Worm (Caenorhabditis elegans): ENCODE results near the gene gex-2.

DNA sequence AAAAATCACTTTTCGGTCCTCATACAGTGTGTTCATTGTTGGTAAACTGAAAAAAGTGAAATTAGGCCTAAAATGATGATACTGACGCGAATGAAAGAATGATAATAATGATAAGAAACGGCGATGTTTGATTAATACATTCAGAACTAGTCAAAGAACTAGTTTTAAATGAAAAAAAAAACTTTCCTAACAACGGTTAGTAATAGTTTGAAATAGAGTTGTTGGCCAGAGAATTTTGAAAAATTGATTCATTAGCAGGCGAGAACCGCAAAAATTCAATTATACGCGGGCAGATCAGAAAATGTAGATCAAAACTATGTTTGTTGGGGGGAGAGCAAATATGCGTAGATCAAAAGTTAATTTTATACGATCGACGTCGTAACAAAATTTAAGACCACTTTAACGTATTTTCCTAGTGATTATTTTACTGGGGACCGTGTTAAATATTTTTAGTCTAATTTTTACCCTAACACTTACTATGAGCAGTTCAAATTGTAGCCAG, 1.7 kb upstream of the gex-2 start, which contains the start of gene F56A11.5:
- TF ChIP-seq ceh-91 (GFP tag; IDR thresholded peaks at IDR 0.05) = no peak
- TF ChIP-seq efl-1 (GFP tag; optimal IDR thresholded peaks at IDR 0.05) = peak; percentile 65
- TF ChIP-seq madf-10 (tag; optimal IDR thresholded peaks at IDR 0.05) = no peak
- TF ChIP-seq F22D6.2 (tag; optimal IDR thresholded peaks at IDR 0.05) = no peak
- no peak for TF ChIP-seq ccch-3 (GFP tag; optimal IDR thresholded peaks at IDR 0.05)
- no peak for TF ChIP-seq T07F8.4 (tag; optimal IDR thresholded peaks at IDR 0.05)
- no peak for TF ChIP-seq atf-7 (tag; optimal IDR thresholded peaks at IDR 0.05)
- TF ChIP-seq ceh-58 (GFP tag; IDR thresholded peaks at IDR 0.05) = no peak
- TF ChIP-seq tbx-9 (tag; optimal IDR thresholded peaks at IDR 0.05; ENCODE audit: borderline replicate concordance) = no peak
- TF ChIP-seq Y53G8AR.9 (GFP tag; conservative IDR thresholded peaks at IDR 0.05) = no peak

Data from whole organism, young adult.